Fruit fly (Drosophila melanogaster) whole organism, embryonic: ENCODE results near the gene mRpS23.

ENCODE experiments used
- Abd-B ChIP-seq: fragments of 200-800 bp; sonication (Bioruptor generic); optimal IDR thresholded peaks from 2 replicates; lab custom pipeline; 2018; ENCODE audit warnings: missing biosample characterization, mild to moderate bottlenecking, missing genetic modification characterization, moderate library complexity
- Aef1 ChIP-seq: fragments of 200-800 bp; sonication (Bioruptor generic); IDR thresholded peaks from 3 replicates; pipeline ENCODE4 v1.3.6; 2022; ENCODE audit warnings: missing biosample characterization, missing genetic modification characterization
- Atf3 ChIP-seq: fragments of 200-800 bp; sonication (Bioruptor generic); optimal IDR thresholded peaks from 3 replicates; lab custom pipeline; 2016; ENCODE audit warnings: missing biosample characterization, missing genetic modification characterization
- BtbVII ChIP-seq: fragments of 200-800 bp; sonication (Bioruptor generic); optimal IDR thresholded peaks from 3 replicates; lab custom pipeline; 2017; ENCODE audit warnings: missing biosample characterization, mild to moderate bottlenecking, missing genetic modification characterization
- C15 ChIP-seq: fragments of 200-800 bp; sonication (Bioruptor generic); IDR thresholded peaks from 3 replicates; pipeline ENCODE4 v1.3.6; 2022; ENCODE audit warnings: missing biosample characterization, missing genetic modification characterization
- CG11560 ChIP-seq: fragments of 200-800 bp; sonication (Bioruptor generic); IDR thresholded peaks from 3 replicates; pipeline ENCODE4 v1.3.6; 2022; ENCODE audit warnings: missing biosample characterization, missing genetic modification characterization
- CG15011 ChIP-seq: fragments of 200-800 bp; sonication (Bioruptor generic); optimal IDR thresholded peaks from 3 replicates; lab custom pipeline; 2018; ENCODE audit warnings: missing biosample characterization, mild to moderate bottlenecking, missing genetic modification characterization
- CG15479 ChIP-seq: fragments of 200-800 bp; sonication (Bioruptor generic); optimal IDR thresholded peaks from 3 replicates; lab custom pipeline; 2019; ENCODE audit warnings: missing biosample characterization, mild to moderate bottlenecking, missing genetic modification characterization, moderate library complexity
- CG16779 ChIP-seq: fragments of 200-800 bp; sonication (Bioruptor generic); IDR thresholded peaks from 2 replicates; pipeline ENCODE4 v1.3.6; 2022; ENCODE audit warnings: missing biosample characterization, missing genetic modification characterization
- CG16863 ChIP-seq: fragments of 200-800 bp; sonication (Bioruptor generic); optimal IDR thresholded peaks from 3 replicates; lab custom pipeline; 2016; ENCODE audit warnings: missing biosample characterization, missing genetic modification characterization
- CG17186 ChIP-seq: fragments of 200-800 bp; sonication (Bioruptor generic); optimal IDR thresholded peaks from 3 replicates; lab custom pipeline; 2017; ENCODE audit warnings: missing biosample characterization, missing genetic modification reagents, missing genetic modification characterization
- CG3281 ChIP-seq: fragments of 200-800 bp; sonication (Bioruptor generic); optimal IDR thresholded peaks from 3 replicates; lab custom pipeline; 2017; ENCODE audit warnings: missing biosample characterization, mild to moderate bottlenecking, missing genetic modification characterization
- CG42726 ChIP-seq: fragments of 200-800 bp; sonication (Bioruptor generic); IDR thresholded peaks from 2 replicates; pipeline ENCODE4 v1.3.6; 2022; ENCODE audit warnings: missing biosample characterization, missing genetic modification characterization; ENCODE audit not compliant: partially characterized antibody
- CG4404 ChIP-seq: fragments of 200-800 bp; sonication (Bioruptor generic); IDR thresholded peaks from 2 replicates; pipeline ENCODE4 v1.3.6; 2022; ENCODE audit warnings: missing biosample characterization, missing genetic modification characterization
- CG6272 ChIP-seq: fragments of 200-800 bp; sonication (Bioruptor generic); IDR thresholded peaks from 2 replicates; pipeline ENCODE4 v1.3.6; 2022; ENCODE audit warnings: missing biosample characterization, missing genetic modification characterization
- CG7271 ChIP-seq: fragments of 200-800 bp; sonication (Bioruptor generic); optimal IDR thresholded peaks from 2 replicates; lab custom pipeline; 2018; ENCODE audit warnings: missing biosample characterization, mild to moderate bottlenecking, missing genetic modification characterization, moderate library complexity
- CG7963 ChIP-seq: fragments of 200-800 bp; sonication (Bioruptor generic); IDR thresholded peaks from 3 replicates; pipeline ENCODE4 v1.3.6; 2022; ENCODE audit warnings: missing biosample characterization, missing genetic modification characterization; ENCODE audit not compliant: partially characterized antibody
- CG8281 ChIP-seq: fragments of 200-800 bp; sonication (Bioruptor generic); optimal IDR thresholded peaks from 2 replicates; lab custom pipeline; 2018; ENCODE audit warnings: missing biosample characterization, mild to moderate bottlenecking, missing genetic modification characterization, moderate library complexity
- CG8290 ChIP-seq, 3 experiments: fragments of 200-800 bp; sonication (Bioruptor generic); optimal IDR thresholded peaks; 2 replicates each; lab custom pipeline; 2016 to 2019; ENCODE audit warnings: missing biosample characterization in 3 of 3, missing genetic modification characterization in 3 of 3, mild to moderate bottlenecking in 2 of 3, moderate library complexity in 1 of 3
- CG8924 ChIP-seq: fragments of 200-800 bp; optimal IDR thresholded peaks from 3 replicates; lab custom pipeline; 2019; ENCODE audit warnings: missing biosample characterization, mild to moderate bottlenecking, missing genetic modification characterization, moderate library complexity
- CG9215 ChIP-seq: fragments of 200-800 bp; sonication (Bioruptor generic); IDR thresholded peaks from 2 replicates; pipeline ENCODE4 v1.3.6; 2022; ENCODE audit warnings: missing biosample characterization, missing genetic modification characterization
- CHES-1-like ChIP-seq: fragments of 200-800 bp; sonication (Bioruptor generic); optimal IDR thresholded peaks from 2 replicates; lab custom pipeline; 2016; ENCODE audit warnings: missing biosample characterization, missing genetic modification characterization
- Camta ChIP-seq: fragments of 200-800 bp; sonication (Bioruptor generic); optimal IDR thresholded peaks from 2 replicates; lab custom pipeline; 2016; ENCODE audit warnings: missing biosample characterization, missing genetic modification characterization
- Dad ChIP-seq: fragments of 200-800 bp; sonication (Bioruptor generic); optimal IDR thresholded peaks from 3 replicates; lab custom pipeline; 2016; ENCODE audit warnings: missing biosample characterization, missing genetic modification characterization
- ERR ChIP-seq: fragments of 200-800 bp; sonication (Bioruptor generic); optimal IDR thresholded peaks from 2 replicates; lab custom pipeline; 2016; ENCODE audit warnings: missing biosample characterization, missing genetic modification characterization
- Eip74EF ChIP-seq, 2 experiments: fragments of 200-800 bp in 1 of 2; fragments of >200 bp in 1 of 2; sonication (Bioruptor generic) in 1 of 2; optimal IDR thresholded peaks; 2 replicates each; lab custom pipeline; 2017 to 2019; ENCODE audit warnings: missing biosample characterization in 2 of 2, missing genetic modification characterization in 2 of 2, mild to moderate bottlenecking in 1 of 2, moderate library complexity in 1 of 2
- GATAe ChIP-seq: fragments of 200-800 bp; sonication (Bioruptor generic); conservative IDR thresholded peaks from 2 replicates; pipeline ENCODE4 v1.3.6; 2022; ENCODE audit warnings: missing biosample characterization, missing genetic modification characterization
- HLHmδ ChIP-seq: fragments of 200-800 bp; sonication (Bioruptor generic); optimal IDR thresholded peaks from 2 replicates; lab custom pipeline; 2018; ENCODE audit warnings: missing biosample characterization, mild to moderate bottlenecking, missing genetic modification characterization, moderate library complexity
- HmgD ChIP-seq: fragments of 200-800 bp; sonication (Bioruptor generic); optimal IDR thresholded peaks from 3 replicates; lab custom pipeline; 2016; ENCODE audit warnings: missing biosample characterization, missing genetic modification characterization
- Med ChIP-seq: fragments of 200-800 bp; sonication (Bioruptor generic); peaks from one replicate; lab custom pipeline; 2016; ENCODE audit warnings: missing biosample characterization, missing genetic modification characterization, mild to moderate bottlenecking, inconsistent platforms, moderate library complexity
- NK7.1 ChIP-seq: fragments of 200-800 bp; sonication (Bioruptor generic); optimal IDR thresholded peaks from 3 replicates; lab custom pipeline; 2016; ENCODE audit warnings: missing biosample characterization, missing genetic modification characterization
- Sox102F ChIP-seq: fragments of 200-800 bp; sonication (Bioruptor generic); optimal IDR thresholded peaks from 2 replicates; lab custom pipeline; 2018; ENCODE audit warnings: missing biosample characterization, mild to moderate bottlenecking, missing genetic modification characterization, moderate library complexity
- Taf1 ChIP-seq: fragments of 200-800 bp; sonication (Bioruptor generic); IDR thresholded peaks from 2 replicates; pipeline ENCODE4 v1.3.6; 2022; ENCODE audit warnings: missing biosample characterization, missing genetic modification characterization
- Vsx1 ChIP-seq: fragments of 200-800 bp; sonication (Bioruptor generic); optimal IDR thresholded peaks from 2 replicates; lab custom pipeline; 2017; ENCODE audit warnings: missing biosample characterization, mild to moderate bottlenecking, missing genetic modification characterization, missing genetic modification reagents
- bowl ChIP-seq: fragments of 200-800 bp; sonication (Bioruptor generic); IDR thresholded peaks from 2 replicates; pipeline ENCODE4 v1.3.6; 2022; ENCODE audit warnings: missing biosample characterization, missing genetic modification characterization
- cas ChIP-seq: fragments of 200-800 bp; sonication (Bioruptor generic); IDR thresholded peaks from 2 replicates; pipeline ENCODE4 v1.3.6; 2022; ENCODE audit warnings: missing biosample characterization, missing genetic modification characterization
- cg ChIP-seq: fragments of 200-800 bp; sonication (Bioruptor generic); optimal IDR thresholded peaks from 3 replicates; lab custom pipeline; 2019; ENCODE audit warnings: missing biosample characterization, mild to moderate bottlenecking, missing genetic modification characterization, moderate library complexity
- chif ChIP-seq, 2 experiments: fragments of 200-800 bp; sonication (Bioruptor generic); optimal IDR thresholded peaks; 3 replicates each; lab custom pipeline; 2016; ENCODE audit warnings: missing biosample characterization in 2 of 2, missing genetic modification characterization in 2 of 2
- eve ChIP-seq, 2 experiments: fragments of >200 bp; optimal IDR thresholded peaks; 2 replicates each; lab custom pipeline; 2017; ENCODE audit warnings: missing biosample characterization in 2 of 2, missing genetic modification characterization in 2 of 2
- fd64A ChIP-seq: fragments of 200-800 bp; sonication (Bioruptor generic); optimal IDR thresholded peaks from 3 replicates; lab custom pipeline; 2018; ENCODE audit warnings: missing biosample characterization, mild to moderate bottlenecking, missing genetic modification characterization
- her ChIP-seq: fragments of 200-800 bp; sonication (Bioruptor generic); optimal IDR thresholded peaks from 2 replicates; lab custom pipeline; 2016; ENCODE audit warnings: missing biosample characterization, missing genetic modification characterization
- jumu ChIP-seq: fragments of 200-800 bp; sonication (Bioruptor generic); optimal IDR thresholded peaks from 3 replicates; lab custom pipeline; 2016; ENCODE audit warnings: missing biosample characterization, missing genetic modification characterization
- nau ChIP-seq: fragments of 200-800 bp; sonication (Bioruptor generic); optimal IDR thresholded peaks from 3 replicates; lab custom pipeline; 2017; ENCODE audit warnings: missing biosample characterization, mild to moderate bottlenecking, missing genetic modification characterization, missing genetic modification reagents
- prd ChIP-seq, 3 experiments: fragments of >200 bp in 2 of 3; fragments of 200-800 bp in 1 of 3; sonication (Bioruptor generic) in 1 of 3; optimal IDR thresholded peaks in 2 of 3; IDR thresholded peaks in 1 of 3; 2 replicates in 2 of 3; 3 replicates in 1 of 3; pipeline versions ENCODE4 v1.3.6 to Lab custom; 2017 to 2022; ENCODE audit warnings: missing biosample characterization in 1 of 3, missing genetic modification characterization in 1 of 3
- repo ChIP-seq: fragments of 200-800 bp; sonication (Bioruptor generic); optimal IDR thresholded peaks from 2 replicates; lab custom pipeline; 2016; ENCODE audit warnings: missing biosample characterization, missing genetic modification characterization
- sd ChIP-seq: fragments of 200-800 bp; sonication (Bioruptor generic); optimal IDR thresholded peaks from 3 replicates; lab custom pipeline; 2018; ENCODE audit warnings: missing biosample characterization, mild to moderate bottlenecking, missing genetic modification characterization, moderate library complexity
- sisA ChIP-seq: fragments of 200-800 bp; sonication (Bioruptor generic); IDR thresholded peaks from 2 replicates; pipeline ENCODE4 v1.3.6; 2022; ENCODE audit warnings: missing biosample characterization, missing genetic modification characterization
- tio ChIP-seq: fragments of 200-800 bp; sonication (Bioruptor generic); optimal IDR thresholded peaks from 2 replicates; lab custom pipeline; 2017; ENCODE audit warnings: missing biosample characterization, missing genetic modification characterization, inconsistent platforms
- usp ChIP-seq: fragments of >200 bp; optimal IDR thresholded peaks from 2 replicates; lab custom pipeline; 2017; ENCODE audit warnings: missing biosample characterization, missing genetic modification characterization
- vvl ChIP-seq: fragments of 200-800 bp; sonication (Bioruptor generic); IDR thresholded peaks from 2 replicates; pipeline ENCODE4 v1.3.6; 2022; ENCODE audit warnings: missing biosample characterization, missing genetic modification characterization
- wek ChIP-seq: fragments of 200-800 bp; sonication (Bioruptor generic); optimal IDR thresholded peaks from 3 replicates; lab custom pipeline; 2018; ENCODE audit warnings: missing biosample characterization, mild to moderate bottlenecking, missing genetic modification characterization, moderate library complexity

The mRpS23 gene

DNA sequence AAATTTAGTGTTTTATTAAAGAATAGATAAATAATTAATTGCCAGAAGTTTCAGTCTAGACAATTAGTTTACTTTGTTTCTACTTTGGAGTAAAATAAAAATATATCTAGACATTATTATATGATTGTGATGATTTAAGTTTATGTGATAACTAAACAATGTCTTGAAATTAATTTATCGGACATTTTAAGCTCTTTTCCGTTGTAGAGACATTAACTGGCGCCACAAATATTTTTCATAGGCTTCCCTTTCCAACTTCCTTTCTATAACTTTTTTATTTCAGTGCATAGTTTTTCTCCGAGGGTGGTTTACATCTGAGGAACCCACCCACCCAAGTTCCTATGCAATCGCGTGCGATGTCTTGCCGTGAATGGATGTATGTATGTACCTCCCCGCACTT, 41.8 kb upstream of the mRpS23 start (continued):
- peak in 1 of 2 experiments; percentile 15 for TF ChIP-seq Eip74EF (GFP tag; optimal IDR thresholded peaks at IDR 0.05; lab: Kevin White, UChicago)
- TF ChIP-seq BtbVII (GFP tag; lab: Kevin White, UChicago), result no peak
- TF ChIP-seq ERR (GFP tag; lab: Kevin White, UChicago), result no peak
- TF ChIP-seq Vsx1, result no peak
- TF ChIP-seq CG4404 (GFP tag; lab: Robert Waterston, UW), result no peak
- TF ChIP-seq wek (GFP tag; lab: Kevin White, UChicago), result no peak
- no peak for TF ChIP-seq sd
- no peak for TF ChIP-seq bowl (GFP tag; lab: Robert Waterston, UW)
- TF ChIP-seq Abd-B (GFP tag; lab: Kevin White, UChicago), result peak; percentile 3
- no peak for TF ChIP-seq CG9215
- no peak for TF ChIP-seq CG3281 (GFP tag; lab: Kevin White, UChicago)
- peak; percentile 29 for TF ChIP-seq tio (GFP tag; lab: Kevin White, UChicago)
- TF ChIP-seq her (GFP tag; lab: Kevin White, UChicago), result no peak
- TF ChIP-seq cas (GFP tag; lab: Robert Waterston, UW), result no peak
- peak; percentile 41 for TF ChIP-seq Sox102F
- no peak for TF ChIP-seq prd (optimal IDR thresholded peaks at IDR 0.05; lab: Kevin White, UChicago)
- TF ChIP-seq prd (GFP tag; IDR thresholded peaks at IDR 0.05; lab: Robert Waterston, UW), result no peak; the same call in 2 of the 3 replicates
- TF ChIP-seq CG16863 (GFP tag; lab: Kevin White, UChicago), result no peak
- TF ChIP-seq CG11560 (tag; lab: Robert Waterston, UW), result no peak
- TF ChIP-seq Atf3, result no peak
- TF ChIP-seq Aef1 (GFP tag; lab: Robert Waterston, UW), result no peak
- peak; percentile 51 for TF ChIP-seq Med
- TF ChIP-seq nau (GFP tag; lab: Kevin White, UChicago), result no peak
- peak; percentile 47 for TF ChIP-seq CG8924 (tag; lab: Kevin White, UChicago)
- no peak for TF ChIP-seq CG8281 (tag; lab: Kevin White, UChicago)
- TF ChIP-seq CG7271 (tag; lab: Kevin White, UChicago), result no peak
- no peak for TF ChIP-seq vvl (GFP tag; lab: Robert Waterston, UW)
- no peak for TF ChIP-seq CG15479 (GFP tag; lab: Kevin White, UChicago)
- no peak for TF ChIP-seq fd64A
- no peak for TF ChIP-seq usp (GFP tag; lab: Kevin White, UChicago)
- TF ChIP-seq Camta (GFP tag; lab: Kevin White, UChicago), result no peak
- TF ChIP-seq CG15011 (GFP tag; lab: Kevin White, UChicago), result no peak
- no peak for TF ChIP-seq CG42726
- no peak for TF ChIP-seq CHES-1-like (GFP tag; lab: Kevin White, UChicago)
- TF ChIP-seq chif (GFP tag; optimal IDR thresholded peaks at IDR 0.05; lab: Kevin White, UChicago), result peak in 1 of 2 experiments; percentile 3
- no peak for TF ChIP-seq HmgD (GFP tag; lab: Kevin White, UChicago)
- no peak for TF ChIP-seq cg (GFP tag; lab: Kevin White, UChicago)
- no peak for TF ChIP-seq CG16779
- TF ChIP-seq C15 (GFP tag; lab: Robert Waterston, UW), result no peak
- no peak for TF ChIP-seq NK7.1 (GFP tag; lab: Kevin White, UChicago)
- TF ChIP-seq CG8290 (GFP tag; optimal IDR thresholded peaks at IDR 0.05; lab: Kevin White, UChicago), result no peak
- no peak for TF ChIP-seq CG8290 (tag; optimal IDR thresholded peaks at IDR 0.05; lab: Kevin White, UChicago)
- peak in 1 of 2 experiments; percentile 51 for TF ChIP-seq eve (GFP tag; optimal IDR thresholded peaks at IDR 0.05; lab: Kevin White, UChicago)
- TF ChIP-seq sisA (GFP tag; lab: Robert Waterston, UW), result no peak
- no peak for TF ChIP-seq repo
- no peak for TF ChIP-seq Taf1 (GFP tag; lab: Robert Waterston, UW)
- no peak for TF ChIP-seq CG6272 (GFP tag; lab: Robert Waterston, UW)
- TF ChIP-seq Dad (GFP tag; lab: Kevin White, UChicago), result no peak
- TF ChIP-seq jumu, result no peak
- TF ChIP-seq CG7963 (GFP tag; lab: Robert Waterston, UW), result no peak
- no peak for TF ChIP-seq CG17186 (GFP tag; lab: Kevin White, UChicago)
- no peak for TF ChIP-seq GATAe (GFP tag; lab: Robert Waterston, UW)
- TF ChIP-seq HLHmδ (GFP tag; lab: Kevin White, UChicago), result no peak
